Worm (Caenorhabditis elegans): ENCODE measurements around the gene Y16B4A.2.
A peak's percentile ranks its signal among the peaks of the same experiment; 100 is the strongest.

Gene Y16B4A.2

DNA sequence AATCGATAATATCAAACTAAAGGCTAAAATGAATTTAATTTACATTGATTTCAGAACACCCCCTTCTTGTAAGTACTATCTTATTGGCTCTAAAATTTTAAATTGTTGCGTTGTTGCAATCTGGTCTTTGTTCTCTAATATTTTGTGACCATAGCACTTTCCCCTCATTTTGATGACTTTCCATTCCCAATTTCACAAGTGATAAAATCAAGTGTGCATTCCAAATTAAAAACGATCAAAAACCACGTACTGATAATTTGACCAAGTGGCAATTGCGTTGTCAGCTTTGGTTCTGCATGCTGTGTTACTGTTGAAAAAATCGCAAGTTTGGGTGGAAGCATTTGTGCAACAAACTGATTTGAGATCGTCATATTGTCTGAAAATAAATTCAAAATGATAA lies 1.3 kb downstream of the Y16B4A.2 start:
- TF ChIP-seq lin-15B (tag; optimal IDR thresholded peaks at IDR 0.05) (no peak), hlh-11 (tag; optimal IDR thresholded peaks at IDR 0.05) (peak; percentile 6), dmd-6 (GFP tag; IDR thresholded peaks at IDR 0.05) (peak; percentile 52), hmg-1.1 (GFP tag; IDR thresholded peaks at IDR 0.05) (no peak), ama-1 (optimal IDR thresholded peaks at IDR 0.05) (no peak), dve-1 (tag; optimal IDR thresholded peaks at IDR 0.05; ENCODE audit: insufficient read depth) (peak; percentile 1), pqm-1 (tag; optimal IDR thresholded peaks at IDR 0.05) (peak; percentile 65), dmd-9 (GFP tag; IDR thresholded peaks at IDR 0.05) (no peak), egl-43 (GFP tag; IDR thresholded peaks at IDR 0.05) (no peak), fos-1 (tag; optimal IDR thresholded peaks at IDR 0.05) (no peak), R02D3.7 (tag; optimal IDR thresholded peaks at IDR 0.05) (no peak), saeg-2 (GFP tag; IDR thresholded peaks at IDR 0.05) (no peak), aha-1 (tag) (peak; percentile 63), ces-1 (GFP tag; optimal IDR thresholded peaks at IDR 0.05) (no peak), unc-39 (tag; optimal IDR thresholded peaks at IDR 0.05) (no peak), php-3 (GFP tag; IDR thresholded peaks at IDR 0.05) (no peak), pha-4 (GFP tag; IDR thresholded peaks at IDR 0.05) (no peak), pha-4 (tag; optimal IDR thresholded peaks at IDR 0.05) (no peak), zfp-2 (tag; optimal IDR thresholded peaks at IDR 0.05) (no peak), T20F7.1 (GFP tag; optimal IDR thresholded peaks at IDR 0.05) (no peak), hif-1 (tag; optimal IDR thresholded peaks at IDR 0.05) (no peak), lin-29 (GFP tag; IDR thresholded peaks at IDR 0.05) (no peak), nhr-28 (tag; optimal IDR thresholded peaks at IDR 0.05) (peak; percentile 40), nhr-41 (GFP tag; IDR thresholded peaks at IDR 0.05) (no peak), ZK546.5 (tag; optimal IDR thresholded peaks at IDR 0.05) (no peak), madf-5 (GFP tag; IDR thresholded peaks at IDR 0.05) (no peak), F44E2.7 (GFP tag; IDR thresholded peaks at IDR 0.05) (no peak), lim-7 (GFP tag; IDR thresholded peaks at IDR 0.05) (no peak), daf-8 (GFP tag; IDR thresholded peaks at IDR 0.05) (no peak), lin-39 (tag; optimal IDR thresholded peaks at IDR 0.05) (no peak), nhr-11 (tag; optimal IDR thresholded peaks at IDR 0.05) (no peak), unc-130 (GFP tag; optimal IDR thresholded peaks at IDR 0.05) (no peak), unc-62 (GFP tag; optimal IDR thresholded peaks at IDR 0.05 in 1 of 2) (no peak), unc-62 (tag; optimal IDR thresholded peaks at IDR 0.05) (no peak), ctbp-1 (GFP tag; IDR thresholded peaks at IDR 0.05) (no peak)

DNA sequence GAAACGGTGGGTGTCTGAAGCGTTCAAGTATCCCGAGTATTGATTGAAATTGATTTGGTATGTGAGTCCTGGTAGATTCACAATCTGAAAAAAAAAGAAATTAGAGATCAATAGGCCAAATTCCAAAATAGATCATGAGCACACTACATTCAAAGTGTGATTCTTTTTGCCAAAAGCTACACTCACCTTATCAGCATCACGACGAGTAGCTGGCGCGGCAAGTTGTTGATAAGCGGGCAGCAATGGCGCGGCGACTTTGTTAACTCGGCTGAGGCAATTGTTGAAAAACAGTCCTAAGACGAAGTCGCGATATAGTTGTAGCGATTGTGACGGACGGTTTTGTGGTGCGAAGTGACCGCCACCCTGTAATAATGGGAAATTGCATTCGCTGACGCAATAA lies 2.7 kb downstream of the Y16B4A.2 start:
- TF ChIP-seq sdz-12 (GFP tag; optimal IDR thresholded peaks at IDR 0.05), result no peak
- peak in 1 of 2 experiments; percentile 94 for TF ChIP-seq unc-62 (GFP tag; optimal IDR thresholded peaks at IDR 0.05 in 1 of 2)
- TF ChIP-seq unc-62 (tag; optimal IDR thresholded peaks at IDR 0.05), result no peak
- no peak for TF ChIP-seq tag-97 (GFP tag; IDR thresholded peaks at IDR 0.05)
- TF ChIP-seq F10B5.3 (tag; optimal IDR thresholded peaks at IDR 0.05), result no peak
- no peak for TF ChIP-seq daf-16 (GFP tag; optimal IDR thresholded peaks at IDR 0.05)
- TF ChIP-seq daf-16 (tag; optimal IDR thresholded peaks at IDR 0.05), result peak; percentile 65
- no peak for TF ChIP-seq nhr-25 (tag; optimal IDR thresholded peaks at IDR 0.05; ENCODE audit: borderline replicate concordance, insufficient read depth)
- TF ChIP-seq hlh-11 (tag; optimal IDR thresholded peaks at IDR 0.05), result peak; percentile 56
- no peak for TF ChIP-seq ceh-44 (GFP tag; IDR thresholded peaks at IDR 0.05)
- TF ChIP-seq pqm-1 (tag; optimal IDR thresholded peaks at IDR 0.05), result peak; percentile 73
- TF ChIP-seq daf-12 (tag; optimal IDR thresholded peaks at IDR 0.05), result no peak
- peak; percentile 68 for TF ChIP-seq dmd-6 (GFP tag; IDR thresholded peaks at IDR 0.05)
- TF ChIP-seq spr-3 (GFP tag; optimal IDR thresholded peaks at IDR 0.05), result no peak
- TF ChIP-seq dmd-9 (GFP tag; IDR thresholded peaks at IDR 0.05), result no peak
- no peak for TF ChIP-seq lin-38 (GFP tag; IDR thresholded peaks at IDR 0.05)
- TF ChIP-seq aha-1 (tag), result peak; percentile 9
- TF ChIP-seq mes-2 (tag; optimal IDR thresholded peaks at IDR 0.05; ENCODE audit: poor library complexity, severe bottlenecking), result no peak
- TF ChIP-seq ces-1 (GFP tag; optimal IDR thresholded peaks at IDR 0.05), result no peak
- no peak for TF ChIP-seq Y48G9A.11 (GFP tag; IDR thresholded peaks at IDR 0.05)
- TF ChIP-seq nhr-28 (tag; optimal IDR thresholded peaks at IDR 0.05), result peak; percentile 79
- TF ChIP-seq dve-1 (tag; optimal IDR thresholded peaks at IDR 0.05; ENCODE audit: insufficient read depth), result peak; percentile 31
- TF ChIP-seq madf-9 (GFP tag; conservative IDR thresholded peaks at IDR 0.05), result no peak
- TF ChIP-seq nhr-6 (tag; optimal IDR thresholded peaks at IDR 0.05), result no peak
